Worm (Caenorhabditis elegans) whole organism, young adult: Measurements from ENCODE around the gene egl-19.

Experiments
- B0035.1 ChIP-seq: sonication (generic microtip); optimal IDR thresholded peaks from 2 replicates; lab custom pipeline; 2016; ENCODE audit warnings: missing genetic modification characterization, mild to moderate bottlenecking, missing compliant biosample characterization, missing genotype, missing genetic modification reagents
- B0336.3 ChIP-seq: fragments of 200-800 bp; sonication (Bioruptor generic); IDR thresholded peaks from 2 replicates; pipeline ENCODE4 v1.3.6; 2022; ENCODE audit warnings: missing genetic modification characterization, missing compliant biosample characterization
- C17E4.6 ChIP-seq: fragments of 200-800 bp; sonication (Bioruptor generic); IDR thresholded peaks from 2 replicates; pipeline ENCODE4 v1.3.6; 2022; ENCODE audit warnings: missing genetic modification reagents, missing genetic modification characterization, missing compliant biosample characterization
- F49E8.2 ChIP-seq: sonication (generic microtip); optimal IDR thresholded peaks from 3 replicates; lab custom pipeline; 2017; ENCODE audit warnings: missing genetic modification characterization, mild to moderate bottlenecking, missing compliant biosample characterization, antibody characterized with exemption, moderate library complexity; ENCODE audit not compliant: insufficient read depth
- F52B5.7 ChIP-seq: sonication (generic microtip); optimal IDR thresholded peaks from 2 replicates; lab custom pipeline; 2016; ENCODE audit warnings: mild to moderate bottlenecking, missing genetic modification characterization, missing compliant biosample characterization
- T07F8.4 ChIP-seq: sonication (generic microtip); optimal IDR thresholded peaks from 2 replicates; lab custom pipeline; 2016; ENCODE audit warnings: mild to moderate bottlenecking, missing genetic modification characterization, moderate library complexity, missing compliant biosample characterization
- Y53F4B.3 ChIP-seq: fragments of 200-800 bp; sonication (Bioruptor generic); IDR thresholded peaks from 2 replicates; pipeline ENCODE4 v1.3.6; 2022; ENCODE audit warnings: missing genetic modification reagents, missing genetic modification characterization, missing compliant biosample characterization
- ZK185.1 ChIP-seq: sonication (generic microtip); optimal IDR thresholded peaks from 2 replicates; lab custom pipeline; 2016; ENCODE audit warnings: mild to moderate bottlenecking, missing genetic modification characterization, missing compliant biosample characterization; ENCODE audit not compliant: poor library complexity, severe bottlenecking
- ama-1 ChIP-seq, 3 experiments: fragments of 150-350 bp in 1 of 3; sonication (generic microtip) in 2 of 3; optimal IDR thresholded peaks; 2 replicates each; lab custom pipeline; 2014 to 2018; ENCODE audit warnings: missing biosample characterization in 2 of 3, missing genetic modification characterization in 2 of 3, missing genetic modification reagents in 2 of 3
- attf-3 ChIP-seq: fragments of 200-800 bp; sonication (Bioruptor generic); conservative IDR thresholded peaks from 2 replicates; pipeline ENCODE4 v1.3.6; 2022; ENCODE audit warnings: missing genetic modification reagents, missing genetic modification characterization, missing compliant biosample characterization
- attf-5 ChIP-seq: fragments of 200-800 bp; sonication (Bioruptor generic); optimal IDR thresholded peaks from 2 replicates; lab custom pipeline; 2018; ENCODE audit warnings: mild to moderate bottlenecking, missing genetic modification characterization, missing compliant biosample characterization
- bed-1 ChIP-seq: fragments of 200-800 bp; sonication (Bioruptor generic); IDR thresholded peaks from 2 replicates; pipeline ENCODE4 v1.3.6; 2022; ENCODE audit warnings: missing genetic modification reagents, missing genetic modification characterization, missing compliant biosample characterization
- ccch-3 ChIP-seq: fragments of 200-800 bp; sonication (Bioruptor generic); optimal IDR thresholded peaks from 2 replicates; lab custom pipeline; 2018; ENCODE audit warnings: mild to moderate bottlenecking, missing genetic modification characterization, missing compliant biosample characterization
- cebp-1 ChIP-seq, 2 experiments: fragments of 200-800 bp in 1 of 2; sonication (Bioruptor generic) in 1 of 2; sonication (generic microtip) in 1 of 2; IDR thresholded peaks in 1 of 2; optimal IDR thresholded peaks in 1 of 2; 2 replicates each; pipeline versions ENCODE4 v1.3.6 to Lab custom; 2017 to 2022; ENCODE audit warnings: missing compliant biosample characterization in 2 of 2, missing genetic modification characterization in 2 of 2, mild to moderate bottlenecking in 1 of 2, missing genetic modification reagents in 1 of 2, moderate library complexity in 1 of 2
- cebp-2 ChIP-seq: fragments of 200-800 bp; sonication (Bioruptor generic); IDR thresholded peaks from 2 replicates; pipeline ENCODE4 v1.3.6; 2022; ENCODE audit warnings: missing genetic modification characterization, missing compliant biosample characterization
- ceh-100 ChIP-seq: fragments of 200-800 bp; sonication (Bioruptor generic); IDR thresholded peaks from 2 replicates; pipeline ENCODE4 v1.3.6; 2022; ENCODE audit warnings: missing genetic modification reagents, missing genetic modification characterization, missing compliant biosample characterization
- ceh-40 ChIP-seq: fragments of 200-800 bp; sonication (Bioruptor generic); IDR thresholded peaks from 2 replicates; pipeline ENCODE4 v1.3.6; 2022; ENCODE audit warnings: missing genetic modification characterization, missing compliant biosample characterization
- chd-7 ChIP-seq: sonication (generic microtip); optimal IDR thresholded peaks from 2 replicates; lab custom pipeline; 2016; ENCODE audit warnings: mild to moderate bottlenecking, missing genetic modification characterization, moderate library complexity, missing compliant biosample characterization
- dox-1 ChIP-seq: fragments of 200-800 bp; sonication (Bioruptor generic); IDR thresholded peaks from 2 replicates; pipeline ENCODE4 v1.3.6; 2022; ENCODE audit warnings: missing genetic modification reagents, missing genetic modification characterization, missing compliant biosample characterization
- dpff-1 ChIP-seq: sonication (generic microtip); optimal IDR thresholded peaks from 2 replicates; lab custom pipeline; 2017; ENCODE audit warnings: mild to moderate bottlenecking, missing genetic modification characterization, missing compliant biosample characterization
- egl-18 ChIP-seq: fragments of 200-800 bp; sonication (Bioruptor generic); IDR thresholded peaks from 2 replicates; pipeline ENCODE4 v1.3.6; 2022; ENCODE audit warnings: missing genetic modification reagents, missing genetic modification characterization, missing compliant biosample characterization
- egl-44 ChIP-seq: fragments of 200-800 bp; sonication (Bioruptor generic); IDR thresholded peaks from 2 replicates; pipeline ENCODE4 v1.3.6; 2022; ENCODE audit warnings: missing genetic modification reagents, missing genetic modification characterization, missing compliant biosample characterization
- hmg-1.2 ChIP-seq: fragments of 200-800 bp; sonication (Bioruptor generic); IDR thresholded peaks from 2 replicates; pipeline ENCODE4 v1.3.6; 2022; ENCODE audit warnings: missing genetic modification reagents, missing genetic modification characterization, missing compliant biosample characterization
- let-607 ChIP-seq, 2 experiments: fragments of 200-800 bp in 1 of 2; sonication (Bioruptor generic) in 1 of 2; sonication (generic microtip) in 1 of 2; optimal IDR thresholded peaks; 2 replicates each; lab custom pipeline; 2016 to 2018; ENCODE audit warnings: mild to moderate bottlenecking in 2 of 2, missing compliant biosample characterization in 2 of 2, missing genetic modification characterization in 2 of 2, moderate library complexity in 2 of 2, missing genotype in 1 of 2
- madf-10 ChIP-seq: sonication (generic microtip); optimal IDR thresholded peaks from 2 replicates; lab custom pipeline; 2016; ENCODE audit warnings: mild to moderate bottlenecking, missing genetic modification characterization, missing compliant biosample characterization
- madf-6 ChIP-seq: fragments of 200-800 bp; sonication (Bioruptor generic); IDR thresholded peaks from 2 replicates; pipeline ENCODE4 v1.3.6; 2022; ENCODE audit warnings: missing genetic modification reagents, missing genetic modification characterization, missing compliant biosample characterization
- madf-8 ChIP-seq: fragments of 200-800 bp; sonication (Bioruptor generic); conservative IDR thresholded peaks from 2 replicates; pipeline ENCODE4 v1.3.6; 2022; ENCODE audit warnings: missing genetic modification reagents, missing genetic modification characterization, missing compliant biosample characterization
- mcd-1 ChIP-seq: fragments of 200-800 bp; sonication (Bioruptor generic); IDR thresholded peaks from 2 replicates; pipeline ENCODE4 v1.3.6; 2022; ENCODE audit warnings: missing genetic modification reagents, missing genetic modification characterization, missing compliant biosample characterization
- nfya-1 ChIP-seq: sonication (generic microtip); optimal IDR thresholded peaks from 2 replicates; lab custom pipeline; 2017; ENCODE audit warnings: antibody characterized with exemption, missing compliant biosample characterization, missing genetic modification characterization, borderline replicate concordance; ENCODE audit not compliant: insufficient read depth
- nfya-2 ChIP-seq: fragments of 200-800 bp; sonication (Bioruptor generic); IDR thresholded peaks from 2 replicates; pipeline ENCODE4 v1.3.6; 2022; ENCODE audit warnings: missing genetic modification reagents, missing genetic modification characterization, missing compliant biosample characterization
- nhr-27 ChIP-seq: fragments of 200-800 bp; sonication (Bioruptor generic); optimal IDR thresholded peaks from 2 replicates; lab custom pipeline; 2018; ENCODE audit warnings: mild to moderate bottlenecking, missing genetic modification characterization, moderate library complexity, missing compliant biosample characterization
- nhr-80 ChIP-seq: sonication (generic microtip); optimal IDR thresholded peaks from 2 replicates; lab custom pipeline; 2016; ENCODE audit warnings: missing genetic modification characterization, missing compliant biosample characterization
- nhr-90 ChIP-seq: sonication (generic microtip); optimal IDR thresholded peaks from 2 replicates; lab custom pipeline; 2016; ENCODE audit warnings: missing genotype, mild to moderate bottlenecking, missing genetic modification characterization, missing compliant biosample characterization
- pbrm-1 ChIP-seq: fragments of 200-800 bp; sonication (Bioruptor generic); IDR thresholded peaks from 2 replicates; pipeline ENCODE4 v1.3.6; 2022; ENCODE audit warnings: missing genetic modification reagents, missing genetic modification characterization, missing compliant biosample characterization
- rec-8 ChIP-seq, 2 experiments: sonication (generic microtip); optimal IDR thresholded peaks; 2 replicates each; lab custom pipeline; 2016; ENCODE audit warnings: mild to moderate bottlenecking in 2 of 2, missing genetic modification characterization in 2 of 2, missing genetic modification reagents in 2 of 2, missing genotype in 2 of 2, missing biosample characterization in 1 of 2, missing compliant biosample characterization in 1 of 2, moderate library complexity in 1 of 2
- sdz-38 ChIP-seq: sonication (generic microtip); optimal IDR thresholded peaks from 2 replicates; lab custom pipeline; 2016; ENCODE audit warnings: missing genotype, missing genetic modification characterization, missing compliant biosample characterization
- snpc-1.1 ChIP-seq: sonication (generic microtip); optimal IDR thresholded peaks from 2 replicates; lab custom pipeline; 2017; ENCODE audit warnings: missing genetic modification characterization, mild to moderate bottlenecking, missing compliant biosample characterization, antibody characterized with exemption, moderate library complexity, missing genotype, missing genetic modification reagents; ENCODE audit not compliant: insufficient read depth
- snpc-3.4 ChIP-seq: sonication (generic microtip); optimal IDR thresholded peaks from 2 replicates; lab custom pipeline; 2017; ENCODE audit warnings: missing genetic modification characterization, mild to moderate bottlenecking, missing compliant biosample characterization, antibody characterized with exemption, moderate library complexity, missing genotype, missing genetic modification reagents
- somi-1 ChIP-seq: fragments of 200-800 bp; sonication (Bioruptor generic); optimal IDR thresholded peaks from 2 replicates; lab custom pipeline; 2018; ENCODE audit warnings: mild to moderate bottlenecking, missing genetic modification characterization, missing compliant biosample characterization
- sptf-2 ChIP-seq: fragments of 200-800 bp; sonication (Bioruptor generic); optimal IDR thresholded peaks from 2 replicates; lab custom pipeline; 2018; ENCODE audit warnings: mild to moderate bottlenecking, missing genetic modification characterization, missing compliant biosample characterization
- tbx-9 ChIP-seq: sonication (generic microtip); optimal IDR thresholded peaks from 2 replicates; lab custom pipeline; 2016; ENCODE audit warnings: borderline replicate concordance, missing genetic modification characterization, inconsistent platforms, missing compliant biosample characterization
- zim-3 ChIP-seq: sonication (generic microtip); optimal IDR thresholded peaks from 2 replicates; lab custom pipeline; 2017; ENCODE audit warnings: mild to moderate bottlenecking, missing genetic modification characterization, moderate library complexity, missing compliant biosample characterization
- ztf-18 ChIP-seq: sonication (generic microtip); optimal IDR thresholded peaks from 2 replicates; lab custom pipeline; 2016; ENCODE audit warnings: missing genotype, mild to moderate bottlenecking, missing genetic modification characterization, missing compliant biosample characterization
- ztf-25 ChIP-seq: fragments of 200-800 bp; sonication (Bioruptor generic); IDR thresholded peaks from 2 replicates; pipeline ENCODE4 v1.3.6; 2022; ENCODE audit warnings: missing genetic modification reagents, missing genetic modification characterization, missing compliant biosample characterization
- ztf-26 ChIP-seq: sonication (generic microtip); optimal IDR thresholded peaks from 2 replicates; lab custom pipeline; 2017; ENCODE audit warnings: missing genetic modification characterization, missing compliant biosample characterization

Gene egl-19

DNA sequence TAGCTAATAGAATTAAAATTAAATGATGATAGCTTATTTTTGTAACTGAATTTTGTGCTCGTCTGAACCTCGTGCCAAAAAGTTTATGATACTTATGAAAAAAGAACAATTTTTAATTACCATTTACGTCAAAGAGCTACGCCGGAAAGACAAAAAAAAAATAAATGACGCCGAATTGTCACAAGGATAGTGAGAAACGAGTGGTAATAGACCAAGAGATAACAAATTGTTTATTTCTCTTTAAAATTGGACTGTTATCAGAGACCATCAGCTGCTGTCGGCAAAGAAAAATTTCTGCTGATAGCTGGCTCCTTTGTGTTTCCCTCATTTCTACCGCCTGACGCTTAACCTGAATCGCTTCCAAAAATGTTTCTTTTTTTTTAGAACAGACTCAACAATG lies 11.7 kb upstream of the egl-19 start, which contains the start of gene pitr-1:
TSS of gene pitr-1 (plus strand) at position 386 of the 400 bp plus-strand sequence.
- no peak for TF ChIP-seq cebp-1 (GFP tag; IDR thresholded peaks at IDR 0.05; lab: Robert Waterston, UW)
- peak; percentile 15 for TF ChIP-seq cebp-1 (tag; optimal IDR thresholded peaks at IDR 0.05; lab: Kevin White, UChicago)
- peak; percentile 3 for TF ChIP-seq ZK185.1 (tag; lab: Kevin White, UChicago)
- TF ChIP-seq nhr-80: peak; percentile 60
- TF ChIP-seq attf-5 (GFP tag; lab: Kevin White, UChicago): peak; percentile 16
- no peak for TF ChIP-seq egl-44 (GFP tag; lab: Robert Waterston, UW)
- TF ChIP-seq sdz-38 (tag; lab: Kevin White, UChicago): no peak
- no peak for TF ChIP-seq madf-8
- TF ChIP-seq snpc-1.1: no peak
- TF ChIP-seq, all 124 proteins: peak for 4

DNA sequence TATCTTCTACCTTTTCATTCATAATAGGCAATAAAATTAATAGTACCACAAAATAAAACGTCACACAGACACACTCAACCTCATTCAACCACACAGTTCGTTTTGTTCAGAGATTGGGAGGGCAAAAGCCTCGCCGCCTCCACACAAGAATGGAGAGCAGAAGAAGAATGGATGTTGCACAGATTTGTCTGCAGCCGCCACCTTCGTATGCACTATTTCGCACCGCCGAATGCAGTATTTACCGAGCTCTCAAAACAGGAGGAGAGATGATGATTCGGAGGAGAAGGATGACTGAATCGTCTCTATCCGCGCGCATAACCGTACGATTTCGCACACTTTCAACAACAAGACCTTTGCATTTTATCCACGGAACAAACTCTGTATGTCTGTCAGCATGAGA lies 7.9 kb upstream of the egl-19 start:
- no peak for TF ChIP-seq bed-1
- TF ChIP-seq ztf-25: no peak
- no peak for TF ChIP-seq snpc-3.4 (tag; lab: Kevin White, UChicago)
- TF ChIP-seq ztf-26 (tag; lab: Kevin White, UChicago): no peak
- no peak for TF ChIP-seq rec-8 (tag; optimal IDR thresholded peaks at IDR 0.05; lab: Kevin White, UChicago)
- TF ChIP-seq cebp-1 (GFP tag; IDR thresholded peaks at IDR 0.05; lab: Robert Waterston, UW): no peak
- peak; percentile 51 for TF ChIP-seq cebp-1 (tag; optimal IDR thresholded peaks at IDR 0.05; lab: Kevin White, UChicago)
- TF ChIP-seq mcd-1 (GFP tag; lab: Robert Waterston, UW): no peak
- TF ChIP-seq B0336.3 (GFP tag; lab: Robert Waterston, UW): peak; percentile 34; the same call in 1 of the 2 replicates
- no peak for TF ChIP-seq ztf-18 (tag; lab: Kevin White, UChicago)
- no peak for TF ChIP-seq attf-3 (GFP tag; lab: Robert Waterston, UW)
- no peak for TF ChIP-seq Y53F4B.3
- peak in 1 of 2 experiments; percentile 4 for TF ChIP-seq let-607 (tag; optimal IDR thresholded peaks at IDR 0.05; lab: Kevin White, UChicago)
- TF ChIP-seq ccch-3 (GFP tag; lab: Kevin White, UChicago): no peak
- TF ChIP-seq ceh-40 (GFP tag; lab: Robert Waterston, UW): no peak
- 0 out of 2 replicates have a peak, but pooled peaks have one; percentile 13 for TF ChIP-seq madf-6 (GFP tag; lab: Robert Waterston, UW)
- no peak for TF ChIP-seq tbx-9 (tag; lab: Kevin White, UChicago)
- TF ChIP-seq madf-10: no peak
- no peak for TF ChIP-seq nhr-27
- no peak for TF ChIP-seq nhr-90
- no peak for TF ChIP-seq B0035.1
- TF ChIP-seq nhr-80: no peak
- TF ChIP-seq ceh-100 (GFP tag; lab: Robert Waterston, UW): no peak
- peak; percentile 57; the same call in 1 of the 2 replicates for TF ChIP-seq pbrm-1 (GFP tag; lab: Robert Waterston, UW)
- no peak for TF ChIP-seq dox-1 (GFP tag; lab: Robert Waterston, UW)
- TF ChIP-seq hmg-1.2: no peak
- TF ChIP-seq dpff-1 (tag; lab: Kevin White, UChicago): peak; percentile 44
- TF ChIP-seq F52B5.7 (tag; lab: Kevin White, UChicago): peak; percentile 66
- no peak for TF ChIP-seq cebp-2 (GFP tag; lab: Robert Waterston, UW)
- TF ChIP-seq ama-1 (optimal IDR thresholded peaks at IDR 0.05; lab: Kevin White, UChicago): no peak
- no peak for TF ChIP-seq ama-1 (GFP tag; optimal IDR thresholded peaks at IDR 0.05; lab: Kevin White, UChicago)
- 0 out of 2 replicates have a peak, but pooled peaks have one; percentile 50 for TF ChIP-seq nfya-2
- TF ChIP-seq T07F8.4 (tag; lab: Kevin White, UChicago): no peak
- no peak for TF ChIP-seq nfya-1 (tag; lab: Kevin White, UChicago)
- TF ChIP-seq C17E4.6 (GFP tag; lab: Robert Waterston, UW): no peak
- TF ChIP-seq sptf-2: no peak
- TF ChIP-seq zim-3 (tag; lab: Kevin White, UChicago): no peak
- no peak for TF ChIP-seq somi-1 (GFP tag; lab: Kevin White, UChicago)
- peak; percentile 12 for TF ChIP-seq chd-7
- TF ChIP-seq egl-18: no peak
- TF ChIP-seq F49E8.2 (tag; lab: Kevin White, UChicago): no peak
